Worm (Caenorhabditis elegans) whole organism, young adult: ENCODE measurements around the gene tpa-1.
A peak's percentile ranks its signal among the peaks of the same experiment; 100 is the strongest.

Experiments used
- B0336.3 ChIP-seq: fragments of 200-800 bp; sonication (Bioruptor generic); IDR thresholded peaks from 2 replicates; pipeline ENCODE4 v1.3.6; 2022; ENCODE audit warnings: missing genetic modification characterization, missing compliant biosample characterization
- F33H1.4 ChIP-seq: fragments of 200-800 bp; sonication (Bioruptor generic); IDR thresholded peaks from 2 replicates; pipeline ENCODE4 v1.3.6; 2022; ENCODE audit warnings: missing genetic modification reagents, missing genetic modification characterization, missing compliant biosample characterization
- F37B4.10 ChIP-seq: fragments of 200-800 bp; sonication (Bioruptor generic); IDR thresholded peaks from 2 replicates; pipeline ENCODE4 v1.3.6; 2022; ENCODE audit warnings: missing genetic modification characterization, missing compliant biosample characterization
- F52B5.7 ChIP-seq: sonication (generic microtip); optimal IDR thresholded peaks from 2 replicates; lab custom pipeline; 2016; ENCODE audit warnings: mild to moderate bottlenecking, missing genetic modification characterization, missing compliant biosample characterization
- F57C9.4 ChIP-seq: sonication (generic microtip); optimal IDR thresholded peaks from 2 replicates; lab custom pipeline; 2017; ENCODE audit warnings: mild to moderate bottlenecking, missing genetic modification characterization, missing compliant biosample characterization
- K12H6.12 ChIP-seq: fragments of 200-800 bp; sonication (Bioruptor generic); optimal IDR thresholded peaks from 2 replicates; lab custom pipeline; 2018; ENCODE audit warnings: mild to moderate bottlenecking, missing genetic modification characterization, missing compliant biosample characterization
- T07F8.4 ChIP-seq: sonication (generic microtip); optimal IDR thresholded peaks from 2 replicates; lab custom pipeline; 2016; ENCODE audit warnings: mild to moderate bottlenecking, missing genetic modification characterization, moderate library complexity, missing compliant biosample characterization
- Y53G8AR.9 ChIP-seq: fragments of 200-800 bp; sonication (Bioruptor generic); conservative IDR thresholded peaks from 2 replicates; pipeline ENCODE4 v1.3.6; 2022; ENCODE audit warnings: missing genetic modification reagents, missing genetic modification characterization, missing compliant biosample characterization
- aptf-2 ChIP-seq: fragments of 200-800 bp; sonication (Bioruptor generic); conservative IDR thresholded peaks from 2 replicates; pipeline ENCODE4 v1.3.6; 2022; ENCODE audit warnings: missing genetic modification reagents, missing genetic modification characterization, missing compliant biosample characterization
- athp-1 ChIP-seq: sonication (generic microtip); optimal IDR thresholded peaks from 2 replicates; lab custom pipeline; 2017; ENCODE audit warnings: mild to moderate bottlenecking, missing genetic modification characterization, missing compliant biosample characterization
- attf-3 ChIP-seq: fragments of 200-800 bp; sonication (Bioruptor generic); conservative IDR thresholded peaks from 2 replicates; pipeline ENCODE4 v1.3.6; 2022; ENCODE audit warnings: missing genetic modification reagents, missing genetic modification characterization, missing compliant biosample characterization
- bed-2 ChIP-seq: fragments of 200-800 bp; sonication (Bioruptor generic); IDR thresholded peaks from 2 replicates; pipeline ENCODE4 v1.3.6; 2022; ENCODE audit warnings: missing genetic modification reagents, missing genetic modification characterization, missing compliant biosample characterization
- ccch-3 ChIP-seq: fragments of 200-800 bp; sonication (Bioruptor generic); optimal IDR thresholded peaks from 2 replicates; lab custom pipeline; 2018; ENCODE audit warnings: mild to moderate bottlenecking, missing genetic modification characterization, missing compliant biosample characterization
- ceh-100 ChIP-seq: fragments of 200-800 bp; sonication (Bioruptor generic); IDR thresholded peaks from 2 replicates; pipeline ENCODE4 v1.3.6; 2022; ENCODE audit warnings: missing genetic modification reagents, missing genetic modification characterization, missing compliant biosample characterization
- ceh-91 ChIP-seq: fragments of 200-800 bp; sonication (Bioruptor generic); IDR thresholded peaks from 2 replicates; pipeline ENCODE4 v1.3.6; 2022; ENCODE audit warnings: missing genetic modification reagents, missing genetic modification characterization, missing compliant biosample characterization
- dpl-1 ChIP-seq: fragments of 150-350 bp; optimal IDR thresholded peaks from 2 replicates; lab custom pipeline; 2014; ENCODE audit warnings: missing biosample characterization, missing genetic modification reagents, missing genetic modification characterization
- efl-1 ChIP-seq: fragments of 150-350 bp; optimal IDR thresholded peaks from 2 replicates; lab custom pipeline; 2014; ENCODE audit warnings: missing biosample characterization, missing genetic modification reagents, missing genetic modification characterization
- ekl-4 ChIP-seq: fragments of 200-800 bp; sonication (Bioruptor generic); IDR thresholded peaks from 2 replicates; pipeline ENCODE4 v1.3.6; 2022; ENCODE audit warnings: missing genetic modification reagents, missing genetic modification characterization, missing compliant biosample characterization
- hmg-20 ChIP-seq: fragments of 200-800 bp; sonication (Bioruptor generic); IDR thresholded peaks from 2 replicates; pipeline ENCODE4 v1.3.6; 2022; ENCODE audit warnings: missing genetic modification reagents, missing genetic modification characterization, missing compliant biosample characterization
- lin-26 ChIP-seq: fragments of 200-800 bp; sonication (Bioruptor generic); IDR thresholded peaks from 2 replicates; pipeline ENCODE4 v1.3.6; 2022; ENCODE audit warnings: missing genetic modification reagents, missing genetic modification characterization, missing compliant biosample characterization
- lsy-27 ChIP-seq: sonication (generic microtip); optimal IDR thresholded peaks from 2 replicates; lab custom pipeline; 2017; ENCODE audit warnings: missing genetic modification characterization, mild to moderate bottlenecking, missing compliant biosample characterization, antibody characterized with exemption, missing genotype, borderline replicate concordance; ENCODE audit not compliant: insufficient read depth
- madf-3 ChIP-seq: fragments of 200-800 bp; sonication (Bioruptor generic); IDR thresholded peaks from 2 replicates; pipeline ENCODE4 v1.3.6; 2022; ENCODE audit warnings: missing genetic modification reagents, missing genetic modification characterization, missing compliant biosample characterization
- nhr-120 ChIP-seq: fragments of 200-800 bp; sonication (Bioruptor generic); IDR thresholded peaks from 2 replicates; pipeline ENCODE4 v1.3.6; 2022; ENCODE audit warnings: missing genetic modification characterization, missing compliant biosample characterization
- pbrm-1 ChIP-seq: fragments of 200-800 bp; sonication (Bioruptor generic); IDR thresholded peaks from 2 replicates; pipeline ENCODE4 v1.3.6; 2022; ENCODE audit warnings: missing genetic modification reagents, missing genetic modification characterization, missing compliant biosample characterization
- rcor-1 ChIP-seq: fragments of 200-800 bp; sonication (Bioruptor generic); IDR thresholded peaks from 2 replicates; pipeline ENCODE4 v1.3.6; 2022; ENCODE audit warnings: missing genetic modification reagents, missing genetic modification characterization, missing compliant biosample characterization
- rec-8 ChIP-seq, 2 experiments: sonication (generic microtip); optimal IDR thresholded peaks; 2 replicates each; lab custom pipeline; 2016; ENCODE audit warnings: mild to moderate bottlenecking in 2 of 2, missing genetic modification characterization in 2 of 2, missing genetic modification reagents in 2 of 2, missing genotype in 2 of 2, missing biosample characterization in 1 of 2, missing compliant biosample characterization in 1 of 2, moderate library complexity in 1 of 2
- rpc-1 ChIP-seq, 2 experiments: fragments of 150-350 bp in 1 of 2; sonication (generic microtip) in 1 of 2; optimal IDR thresholded peaks; 2 replicates each; lab custom pipeline; 2014 to 2018; ENCODE audit warnings: missing biosample characterization in 1 of 2, missing genetic modification characterization in 1 of 2, missing genetic modification reagents in 1 of 2, missing genotype in 1 of 2
- sea-2 ChIP-seq: fragments of 200-800 bp; sonication (Bioruptor generic); IDR thresholded peaks from 2 replicates; pipeline ENCODE4 v1.3.6; 2022; ENCODE audit warnings: missing genetic modification characterization, missing compliant biosample characterization
- snpc-1.1 ChIP-seq: sonication (generic microtip); optimal IDR thresholded peaks from 2 replicates; lab custom pipeline; 2017; ENCODE audit warnings: missing genetic modification characterization, mild to moderate bottlenecking, missing compliant biosample characterization, antibody characterized with exemption, moderate library complexity, missing genotype, missing genetic modification reagents; ENCODE audit not compliant: insufficient read depth
- tbx-9 ChIP-seq: sonication (generic microtip); optimal IDR thresholded peaks from 2 replicates; lab custom pipeline; 2016; ENCODE audit warnings: borderline replicate concordance, missing genetic modification characterization, inconsistent platforms, missing compliant biosample characterization
- unc-62 ChIP-seq: fragments of 150-350 bp; optimal IDR thresholded peaks from 2 replicates; lab custom pipeline; 2014; ENCODE audit warnings: missing biosample characterization, missing genetic modification reagents, missing genetic modification characterization
- zfh-2 ChIP-seq: fragments of 200-800 bp; sonication (Bioruptor generic); conservative IDR thresholded peaks from 2 replicates; pipeline ENCODE4 v1.3.6; 2022; ENCODE audit warnings: missing genetic modification reagents, missing genetic modification characterization, missing compliant biosample characterization
- ztf-22 ChIP-seq: fragments of 200-800 bp; sonication (Bioruptor generic); optimal IDR thresholded peaks from 2 replicates; lab custom pipeline; 2018; ENCODE audit warnings: mild to moderate bottlenecking, missing genetic modification characterization, moderate library complexity, missing compliant biosample characterization
- ztf-3 ChIP-seq: fragments of 200-800 bp; sonication (Bioruptor generic); optimal IDR thresholded peaks from 2 replicates; lab custom pipeline; 2018; ENCODE audit warnings: mild to moderate bottlenecking, missing genetic modification characterization, missing compliant biosample characterization
- ztf-6 ChIP-seq: fragments of 200-800 bp; sonication (Bioruptor generic); IDR thresholded peaks from 2 replicates; pipeline ENCODE4 v1.3.6; 2022; ENCODE audit warnings: missing genetic modification reagents, missing genetic modification characterization, missing compliant biosample characterization

The tpa-1 gene

ce11 chrIV:76070-76469 lies 15.7 kb upstream of the tpa-1 start, which contains the start of gene T05C7.8:
T05C7.8 (plus strand) TSS chrIV:76370.
- TF ChIP-seq efl-1 (GFP tag; lab: Kevin White, UChicago) (no peak), zfh-2 (GFP tag; lab: Robert Waterston, UW) (no peak), B0336.3 (no peak)

DNA sequence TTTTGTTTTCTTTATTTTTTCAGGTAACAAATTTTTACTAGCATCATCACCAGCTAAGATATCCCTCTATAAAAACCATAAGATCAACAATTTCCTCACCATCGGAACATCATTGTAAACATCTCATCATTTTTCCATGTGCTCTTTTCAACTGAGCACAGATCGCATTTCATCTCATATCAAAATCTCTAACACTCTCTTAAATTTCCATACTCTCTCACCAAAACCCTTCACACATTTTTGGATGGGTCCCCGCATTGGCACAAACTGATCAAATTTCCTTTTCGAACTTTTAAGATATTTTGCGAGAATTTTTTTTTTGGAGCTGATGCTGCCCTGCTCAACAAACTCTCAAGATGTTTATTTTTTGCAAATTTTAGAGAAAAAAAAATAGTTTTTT lies 14.4 kb upstream of the tpa-1 start:
- TF ChIP-seq ceh-100 (no peak), athp-1 (tag; lab: Kevin White, UChicago) (no peak), ekl-4 (GFP tag; lab: Robert Waterston, UW) (no peak), K12H6.12 (tag; lab: Kevin White, UChicago) (no peak), F57C9.4 (tag; lab: Kevin White, UChicago) (no peak), bed-2 (GFP tag; lab: Robert Waterston, UW) (no peak), sea-2 (GFP tag; lab: Robert Waterston, UW) (no peak), lsy-27 (tag; lab: Kevin White, UChicago) (no peak), Y53G8AR.9 (no peak), lin-26 (no peak), ceh-91 (GFP tag; lab: Robert Waterston, UW) (no peak), attf-3 (GFP tag; lab: Robert Waterston, UW) (no peak), hmg-20 (GFP tag; lab: Robert Waterston, UW) (no peak), rcor-1 (GFP tag; lab: Robert Waterston, UW) (no peak), efl-1 (GFP tag; lab: Kevin White, UChicago) (no peak), ztf-22 (GFP tag; lab: Kevin White, UChicago) (no peak), rpc-1 (optimal IDR thresholded peaks at IDR 0.05; lab: Kevin White, UChicago) (no peak), rpc-1 (tag; optimal IDR thresholded peaks at IDR 0.05; lab: Kevin White, UChicago) (no peak), ztf-6 (GFP tag; lab: Robert Waterston, UW) (no peak), aptf-2 (GFP tag; lab: Robert Waterston, UW) (no peak)
- TF ChIP-seq, all 124 proteins: peak for 0

ce11 chrIV:78206-78605 lies 13.6 kb upstream of the tpa-1 start:
- TF ChIP-seq ztf-22 (GFP tag; lab: Kevin White, UChicago) (no peak), athp-1 (tag; lab: Kevin White, UChicago) (no peak), dpl-1 (GFP tag; lab: Kevin White, UChicago) (no peak), F37B4.10 (GFP tag; lab: Robert Waterston, UW) (no peak), pbrm-1 (GFP tag; lab: Robert Waterston, UW) (no peak), unc-62 (GFP tag; lab: Kevin White, UChicago) (no peak), nhr-120 (GFP tag; lab: Robert Waterston, UW) (no peak), T07F8.4 (tag; lab: Kevin White, UChicago) (no peak), ztf-3 (GFP tag; lab: Kevin White, UChicago) (no peak), rec-8 (tag; optimal IDR thresholded peaks at IDR 0.05; lab: Kevin White, UChicago) (no peak), ceh-91 (GFP tag; lab: Robert Waterston, UW) (no peak), lsy-27 (tag; lab: Kevin White, UChicago) (no peak), snpc-1.1 (tag; lab: Kevin White, UChicago) (no peak), ccch-3 (GFP tag; lab: Kevin White, UChicago) (no peak), tbx-9 (tag; lab: Kevin White, UChicago) (no peak), madf-3 (GFP tag; lab: Robert Waterston, UW) (no peak)

- TF ChIP-seq zfh-2 (GFP tag; lab: Robert Waterston, UW) (0 out of 2 replicates have a peak, but pooled peaks have one; percentile 32), rec-8 (tag; optimal IDR thresholded peaks at IDR 0.05; lab: Kevin White, UChicago) (no peak), F57C9.4 (tag; lab: Kevin White, UChicago) (no peak), F33H1.4 (GFP tag; lab: Robert Waterston, UW) (no peak), F52B5.7 (tag; lab: Kevin White, UChicago) (no peak)
Observed at ce11 chrIV:79205-79604, 12.6 kb upstream of the tpa-1 start, which contains the start of gene T05C7.9. T05C7.9 (plus strand) TSS chrIV:79276.
